Worm (Caenorhabditis elegans) whole organism, midembryonic: Measurements from ENCODE around the gene T02G5.15.

Source experiments
- cog-1 ChIP-seq: sonication (generic microtip); optimal IDR thresholded peaks from 2 replicates; lab custom pipeline; 2016; ENCODE audit warnings: missing genetic modification characterization, missing compliant biosample characterization
- flt-1 ChIP-seq: fragments of 200-800 bp; sonication (Bioruptor generic); IDR thresholded peaks from 2 replicates; pipeline ENCODE4 v1.3.6; 2022; ENCODE audit warnings: missing genetic modification characterization, missing compliant biosample characterization
- ztf-23 ChIP-seq: fragments of 200-800 bp; sonication (Bioruptor generic); IDR thresholded peaks from 2 replicates; pipeline ENCODE4 v1.3.6; 2022; ENCODE audit warnings: missing genetic modification reagents, missing genetic modification characterization, missing compliant biosample characterization
- ztf-29 ChIP-seq: fragments of 200-800 bp; sonication (Bioruptor generic); IDR thresholded peaks from 2 replicates; pipeline ENCODE4 v1.3.6; 2022; ENCODE audit warnings: missing genetic modification reagents, missing genetic modification characterization, missing compliant biosample characterization

DNA sequence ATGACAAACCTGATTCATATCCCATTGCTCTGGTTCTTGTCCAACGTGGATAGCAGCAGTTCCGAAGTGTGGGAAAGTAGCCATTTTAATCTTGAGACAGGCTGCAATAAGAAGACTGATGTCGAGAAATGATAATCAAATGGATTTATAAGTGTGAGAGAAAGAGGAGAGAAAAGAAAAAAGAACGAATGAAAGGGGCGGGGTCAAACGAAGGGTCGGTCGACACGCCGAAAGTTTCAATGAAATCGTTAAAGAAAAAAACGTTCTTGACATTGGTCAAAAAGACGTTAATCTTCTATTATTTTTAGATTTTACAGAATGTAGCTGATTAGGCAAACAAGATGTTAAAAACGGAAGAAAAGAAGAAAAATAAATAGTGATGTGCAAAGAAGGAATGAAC, 26.3 kb upstream of the T02G5.15 start, which contains the start of gene cth-2:
- TF ChIP-seq cog-1 (tag; lab: Kevin White, UChicago) (no peak), ztf-23 (GFP tag; lab: Robert Waterston, UW) (no peak), flt-1 (GFP tag; lab: Robert Waterston, UW) (no peak), ztf-29 (no peak)
